Fruit fly (Drosophila melanogaster): ENCODE results near the gene CG5080.

DNA sequence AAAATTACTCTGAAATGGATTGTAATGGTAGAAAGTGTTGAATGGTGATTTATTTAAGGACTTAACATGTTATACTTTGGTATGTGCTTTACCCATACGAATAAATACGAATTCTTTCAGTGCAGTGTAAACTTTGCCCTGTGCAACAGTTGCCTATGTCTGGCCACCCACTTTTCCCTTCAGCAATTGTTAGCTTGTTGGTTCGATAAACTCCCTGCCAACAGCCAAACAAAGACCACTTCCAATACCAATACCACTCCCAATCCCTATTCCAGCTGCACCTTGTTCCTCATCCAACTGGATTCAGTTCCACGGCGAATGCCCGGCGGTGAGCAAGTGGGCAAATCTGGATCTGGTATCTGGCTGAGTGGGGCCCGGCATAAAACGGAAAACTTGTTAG is 40.2 kb upstream of the CG5080 start, which contains the start of gene CG14342:
- TF ChIP-seq CG5204 (GFP tag; optimal IDR thresholded peaks at IDR 0.05) (no peak), toe (GFP tag; optimal IDR thresholded peaks at IDR 0.05) (no peak), Hr96 (GFP tag; optimal IDR thresholded peaks at IDR 0.05) (no peak), cic (GFP tag; optimal IDR thresholded peaks at IDR 0.05) (no peak), CG11617 (GFP tag; optimal IDR thresholded peaks at IDR 0.05) (no peak), cnc (optimal IDR thresholded peaks at IDR 0.05) (no peak)
